Fruit fly (Drosophila melanogaster): ENCODE results near the gene CG33500.

The CG33500 gene

dm6 chr3L:11540330-11540702 is 31.9 kb downstream of the CG33500 start (continued):
- TF ChIP-seq stc (GFP tag; IDR thresholded peaks at IDR 0.05) (no peak), Ets97D (GFP tag; optimal IDR thresholded peaks at IDR 0.05) (no peak), CG1529 (GFP tag; optimal IDR thresholded peaks at IDR 0.05) (peak; percentile 37), ab (GFP tag; optimal IDR thresholded peaks at IDR 0.05) (no peak), YL-1 (GFP tag; optimal IDR thresholded peaks at IDR 0.05) (no peak), CG13775 (GFP tag; optimal IDR thresholded peaks at IDR 0.05) (no peak), ssp (GFP tag; IDR thresholded peaks at IDR 0.05) (no peak), CG2889 (GFP tag; IDR thresholded peaks at IDR 0.05) (no peak), chif (GFP tag; optimal IDR thresholded peaks at IDR 0.05) (no peak), CG10274 (GFP tag; optimal IDR thresholded peaks at IDR 0.05) (no peak), CG17328 (GFP tag; IDR thresholded peaks at IDR 0.05) (no peak), bowl (GFP tag; IDR thresholded peaks at IDR 0.05) (no peak), mam (GFP tag; optimal IDR thresholded peaks at IDR 0.05) (no peak), stwl (tag; optimal IDR thresholded peaks at IDR 0.05) (no peak), Fer2 (tag; optimal IDR thresholded peaks at IDR 0.05) (no peak), Myb (GFP tag; optimal IDR thresholded peaks at IDR 0.05) (no peak), Opbp (GFP tag; IDR thresholded peaks at IDR 0.05; ENCODE audit: partially characterized antibody) (no peak), ash1 (GFP tag; optimal IDR thresholded peaks at IDR 0.05) (no peak), Eip74EF (GFP tag; optimal IDR thresholded peaks at IDR 0.05) (peak in 1 of 2 experiments; percentile 90), ase (GFP tag; IDR thresholded peaks at IDR 0.05) (no peak), CG34376 (GFP tag; optimal IDR thresholded peaks at IDR 0.05) (peak; percentile 4), dpn (GFP tag; optimal IDR thresholded peaks at IDR 0.05) (no peak), cad (GFP tag; optimal IDR thresholded peaks at IDR 0.05) (no peak), tio (GFP tag; optimal IDR thresholded peaks at IDR 0.05) (no peak), CG18476 (GFP tag; optimal IDR thresholded peaks at IDR 0.05) (no peak), danr (GFP tag; IDR thresholded peaks at IDR 0.05) (no peak), D (optimal IDR thresholded peaks at IDR 0.05) (no peak), D (GFP tag; optimal IDR thresholded peaks at IDR 0.05) (peak; percentile 29), Dip3 (GFP tag; optimal IDR thresholded peaks at IDR 0.05) (no peak), CG12659 (GFP tag; optimal IDR thresholded peaks at IDR 0.05) (peak; percentile 13), amos (GFP tag; IDR thresholded peaks at IDR 0.05; ENCODE audit: partially characterized antibody) (no peak), gsb (GFP tag; IDR thresholded peaks at IDR 0.05) (no peak), Pdp1 (GFP tag; optimal IDR thresholded peaks at IDR 0.05) (peak in 1 of 2 experiments; percentile 10), CHES-1-like (GFP tag; optimal IDR thresholded peaks at IDR 0.05) (peak; percentile 8), HLHmδ (GFP tag; optimal IDR thresholded peaks at IDR 0.05) (peak; percentile 68), crc (GFP tag; optimal IDR thresholded peaks at IDR 0.05) (no peak), CG9437 (GFP tag; optimal IDR thresholded peaks at IDR 0.05) (no peak), nerfin-1 (tag; optimal IDR thresholded peaks at IDR 0.05) (peak; percentile 8), jumu (GFP tag; optimal IDR thresholded peaks at IDR 0.05) (no peak), CG1024 (GFP tag; IDR thresholded peaks at IDR 0.05) (peak; percentile 21; the same call in 1 of the 2 replicates), CG4404 (GFP tag; IDR thresholded peaks at IDR 0.05) (no peak), ems (GFP tag; optimal IDR thresholded peaks at IDR 0.05) (no peak), sens (GFP tag) (peak; percentile 24), Lim3 (GFP tag; IDR thresholded peaks at IDR 0.05) (no peak), CG7786 (GFP tag; optimal IDR thresholded peaks at IDR 0.05) (no peak), Oaz (GFP tag; IDR thresholded peaks at IDR 0.05) (no peak), nmo (GFP tag; optimal IDR thresholded peaks at IDR 0.05) (no peak), CG4282 (GFP tag; optimal IDR thresholded peaks at IDR 0.05) (no peak), CG14014 (GFP tag; IDR thresholded peaks at IDR 0.05) (no peak), CG33557 (GFP tag; optimal IDR thresholded peaks at IDR 0.05) (peak; percentile 64), trem (tag; optimal IDR thresholded peaks at IDR 0.05) (no peak), CG1647 (GFP tag; optimal IDR thresholded peaks at IDR 0.05) (no peak), Oli (tag; optimal IDR thresholded peaks at IDR 0.05) (no peak)

Measured in whole organism, embryonic.